In genomic region chr2L:8086736-8087467, dm6 we compare ENCODE assay signal across 1 fruit fly cellular context.
TF ChIP-seq lines count a peak whose summit lies in the region.

No protein-coding gene starts in this region.

TF ChIP-seq in whole organism, embryonic, 481 proteins besides CTCF, POLR2A, EP300 and RAD21 (continued from another document and continues in another):
- TF ChIP-seq Abd-B (GFP tag; optimal IDR thresholded peaks at IDR 0.05; lab: Kevin White, UChicago), result no peak
- no peak for TF ChIP-seq z (GFP tag; IDR thresholded peaks at IDR 0.05; lab: Robert Waterston, UW)
- TF ChIP-seq hb (GFP tag; IDR thresholded peaks at IDR 0.05; lab: Robert Waterston, UW; ENCODE audit: partially characterized antibody), result no peak
- peak; percentile 36 for TF ChIP-seq CG15269 (tag; optimal IDR thresholded peaks at IDR 0.05; lab: Kevin White, UChicago)
- no peak for TF ChIP-seq CG3163 (GFP tag; optimal IDR thresholded peaks at IDR 0.05; lab: Kevin White, UChicago)
- TF ChIP-seq CG7745 (tag; optimal IDR thresholded peaks at IDR 0.05; lab: Kevin White, UChicago), result no peak
- TF ChIP-seq CG10959 (GFP tag; IDR thresholded peaks at IDR 0.05; lab: Robert Waterston, UW), result no peak
- no peak for TF ChIP-seq CG10654 (GFP tag; optimal IDR thresholded peaks at IDR 0.05; lab: Kevin White, UChicago)
- TF ChIP-seq tx (GFP tag; optimal IDR thresholded peaks at IDR 0.05; lab: Kevin White, UChicago), result no peak
- no peak for TF ChIP-seq nom (GFP tag; optimal IDR thresholded peaks at IDR 0.05; lab: Kevin White, UChicago)
- TF ChIP-seq CG33557 (GFP tag; optimal IDR thresholded peaks at IDR 0.05; lab: Kevin White, UChicago), result no peak
- peak; percentile 29 for TF ChIP-seq zfh2 (GFP tag; optimal IDR thresholded peaks at IDR 0.05; lab: Kevin White, UChicago)
- peak; percentile 45 for TF ChIP-seq CG12391 (tag; optimal IDR thresholded peaks at IDR 0.05; lab: Kevin White, UChicago)
- TF ChIP-seq CG3847 (GFP tag; IDR thresholded peaks at IDR 0.05; lab: Robert Waterston, UW), result 0 out of 2 replicates have a peak, but pooled peaks have one; percentile 8
- TF ChIP-seq Poxn (GFP tag; IDR thresholded peaks at IDR 0.05; lab: Robert Waterston, UW), result no peak
- peak; percentile 1 for TF ChIP-seq CHES-1-like (GFP tag; optimal IDR thresholded peaks at IDR 0.05; lab: Kevin White, UChicago)
- TF ChIP-seq Hmr (GFP tag; optimal IDR thresholded peaks at IDR 0.05; lab: Kevin White, UChicago), result peak; percentile 47
- TF ChIP-seq CG12155 (GFP tag; optimal IDR thresholded peaks at IDR 0.05; lab: Kevin White, UChicago), result peak; percentile 19
- no peak for TF ChIP-seq CG17612 (GFP tag; IDR thresholded peaks at IDR 0.05; lab: Robert Waterston, UW)
- no peak for TF ChIP-seq gce (GFP tag; IDR thresholded peaks at IDR 0.05; lab: Robert Waterston, UW)
- TF ChIP-seq mirr (GFP tag; optimal IDR thresholded peaks at IDR 0.05; lab: Kevin White, UChicago), result peak; percentile 32
- TF ChIP-seq sug (tag; optimal IDR thresholded peaks at IDR 0.05; lab: Kevin White, UChicago), result peak; percentile 80
- no peak for TF ChIP-seq CG1529 (GFP tag; optimal IDR thresholded peaks at IDR 0.05; lab: Kevin White, UChicago)
- TF ChIP-seq seq (GFP tag; IDR thresholded peaks at IDR 0.05; lab: Robert Waterston, UW), result no peak
- TF ChIP-seq hkb (optimal IDR thresholded peaks at IDR 0.05; lab: Kevin White, UChicago), result no peak
- TF ChIP-seq hkb (GFP tag; IDR thresholded peaks at IDR 0.05; lab: Robert Waterston, UW), result no peak; the same call in 1 of the 2 replicates
- no peak for TF ChIP-seq jigr1 (GFP tag; IDR thresholded peaks at IDR 0.05; lab: Robert Waterston, UW)
- no peak for TF ChIP-seq peb (GFP tag; IDR thresholded peaks at IDR 0.05; lab: Robert Waterston, UW)
- no peak for TF ChIP-seq CG11456 (GFP tag; IDR thresholded peaks at IDR 0.05; lab: Robert Waterston, UW)
- no peak for TF ChIP-seq CG11560 (tag; IDR thresholded peaks at IDR 0.05; lab: Robert Waterston, UW)
- no peak for TF ChIP-seq gt (GFP tag; IDR thresholded peaks at IDR 0.05; lab: Robert Waterston, UW)
- TF ChIP-seq cad (GFP tag; optimal IDR thresholded peaks at IDR 0.05; lab: Kevin White, UChicago), result no peak
- no peak for TF ChIP-seq da (GFP tag; optimal IDR thresholded peaks at IDR 0.05; lab: Kevin White, UChicago)
- peak; percentile 17 for TF ChIP-seq HmgZ (tag; optimal IDR thresholded peaks at IDR 0.05; lab: Kevin White, UChicago)
- TF ChIP-seq Hr39 (optimal IDR thresholded peaks at IDR 0.05; lab: Kevin White, UChicago), result no peak
- no peak for TF ChIP-seq ken (GFP tag; IDR thresholded peaks at IDR 0.05; lab: Robert Waterston, UW)
- no peak for TF ChIP-seq NK7.1 (GFP tag; optimal IDR thresholded peaks at IDR 0.05; lab: Kevin White, UChicago)
- TF ChIP-seq dysf (GFP tag; IDR thresholded peaks at IDR 0.05; lab: Robert Waterston, UW), result 0 out of 3 replicates have a peak, but pooled peaks have one; percentile 19
- TF ChIP-seq nau (GFP tag; optimal IDR thresholded peaks at IDR 0.05; lab: Kevin White, UChicago), result no peak
- TF ChIP-seq ATbp (GFP tag; optimal IDR thresholded peaks at IDR 0.05; lab: Kevin White, UChicago), result no peak
- 0 out of 3 replicates have a peak, but pooled peaks have one; percentile 40 for TF ChIP-seq zen2 (GFP tag; IDR thresholded peaks at IDR 0.05; lab: Robert Waterston, UW; ENCODE audit: partially characterized antibody)
- TF ChIP-seq Myb (GFP tag; optimal IDR thresholded peaks at IDR 0.05; lab: Kevin White, UChicago), result peak; percentile 0
- TF ChIP-seq lmd (GFP tag; IDR thresholded peaks at IDR 0.05; lab: Robert Waterston, UW), result 0 out of 2 replicates have a peak, but pooled peaks have one; percentile 28
- TF ChIP-seq sr (GFP tag; IDR thresholded peaks at IDR 0.05; lab: Robert Waterston, UW), result no peak
- TF ChIP-seq CG7556 (GFP tag; optimal IDR thresholded peaks at IDR 0.05; lab: Kevin White, UChicago), result no peak
- no peak for TF ChIP-seq yki (optimal IDR thresholded peaks at IDR 0.05; lab: Kevin White, UChicago)
- no peak for TF ChIP-seq CG30431 (GFP tag; optimal IDR thresholded peaks at IDR 0.05; lab: Kevin White, UChicago)
- no peak for TF ChIP-seq ara (GFP tag; IDR thresholded peaks at IDR 0.05; lab: Robert Waterston, UW)
- TF ChIP-seq CG4424 (GFP tag; optimal IDR thresholded peaks at IDR 0.05; lab: Kevin White, UChicago), result no peak
- no peak for TF ChIP-seq crc (GFP tag; optimal IDR thresholded peaks at IDR 0.05; lab: Kevin White, UChicago)
- TF ChIP-seq CG3407 (GFP tag; optimal IDR thresholded peaks at IDR 0.05; lab: Kevin White, UChicago), result no peak
- TF ChIP-seq CG10462 (GFP tag; optimal IDR thresholded peaks at IDR 0.05; lab: Kevin White, UChicago), result no peak
- no peak for TF ChIP-seq Side (GFP tag; optimal IDR thresholded peaks at IDR 0.05; lab: Kevin White, UChicago)
- no peak for TF ChIP-seq wek (GFP tag; optimal IDR thresholded peaks at IDR 0.05; lab: Kevin White, UChicago)
- TF ChIP-seq B-H2 (GFP tag; optimal IDR thresholded peaks at IDR 0.05; lab: Kevin White, UChicago), result no peak
- TF ChIP-seq Lim3 (GFP tag; IDR thresholded peaks at IDR 0.05; lab: Robert Waterston, UW), result no peak
- peak; percentile 5 for TF ChIP-seq Deaf1 (tag; optimal IDR thresholded peaks at IDR 0.05; lab: Kevin White, UChicago)
- no peak for TF ChIP-seq esg (GFP tag; conservative IDR thresholded peaks at IDR 0.05; lab: Robert Waterston, UW)
- TF ChIP-seq Six4 (GFP tag; optimal IDR thresholded peaks at IDR 0.05; lab: Kevin White, UChicago), result no peak
- TF ChIP-seq bsh (GFP tag; optimal IDR thresholded peaks at IDR 0.05; lab: Kevin White, UChicago), result no peak
- no peak for TF ChIP-seq CG9876 (GFP tag; optimal IDR thresholded peaks at IDR 0.05; lab: Kevin White, UChicago)
- no peak for TF ChIP-seq Xbp1 (GFP tag; optimal IDR thresholded peaks at IDR 0.05; lab: Kevin White, UChicago)
- no peak for TF ChIP-seq grn (GFP tag; optimal IDR thresholded peaks at IDR 0.05; lab: Kevin White, UChicago)
- TF ChIP-seq BEAF-32 (GFP tag; optimal IDR thresholded peaks at IDR 0.05; lab: Kevin White, UChicago), result no peak
- TF ChIP-seq Aef1 (GFP tag; IDR thresholded peaks at IDR 0.05; lab: Robert Waterston, UW), result no peak
- TF ChIP-seq Ssrp (tag; optimal IDR thresholded peaks at IDR 0.05; lab: Kevin White, UChicago), result peak; percentile 15
- TF ChIP-seq emc (GFP tag; optimal IDR thresholded peaks at IDR 0.05; lab: Kevin White, UChicago), result no peak
- TF ChIP-seq CG13424 (tag; optimal IDR thresholded peaks at IDR 0.05; lab: Kevin White, UChicago), result no peak
- TF ChIP-seq unc-4 (GFP tag; IDR thresholded peaks at IDR 0.05; lab: Robert Waterston, UW; ENCODE audit: partially characterized antibody), result no peak
- TF ChIP-seq bbx (GFP tag; IDR thresholded peaks at IDR 0.05; lab: Robert Waterston, UW; ENCODE audit: partially characterized antibody), result no peak
- no peak for TF ChIP-seq az2 (GFP tag; optimal IDR thresholded peaks at IDR 0.05; lab: Kevin White, UChicago)
- no peak for TF ChIP-seq slbo (GFP tag; IDR thresholded peaks at IDR 0.05; lab: Robert Waterston, UW)
- TF ChIP-seq CG32532 (GFP tag; IDR thresholded peaks at IDR 0.05; lab: Robert Waterston, UW), result no peak
- TF ChIP-seq CG14050 (GFP tag; IDR thresholded peaks at IDR 0.05; lab: Robert Waterston, UW), result no peak
- no peak for TF ChIP-seq Sox100B (GFP tag; optimal IDR thresholded peaks at IDR 0.05; lab: Kevin White, UChicago)
- TF ChIP-seq CG13624 (GFP tag; optimal IDR thresholded peaks at IDR 0.05; lab: Kevin White, UChicago), result no peak
- no peak for TF ChIP-seq Ets65A (GFP tag; lab: Kevin White, UChicago)
- no peak for TF ChIP-seq CG17829 (tag; optimal IDR thresholded peaks at IDR 0.05; lab: Kevin White, UChicago)
- TF ChIP-seq h (optimal IDR thresholded peaks at IDR 0.05; lab: Kevin White, UChicago), result no peak
- TF ChIP-seq NFAT (GFP tag; IDR thresholded peaks at IDR 0.05; lab: Robert Waterston, UW), result no peak
- TF ChIP-seq ham (GFP tag; IDR thresholded peaks at IDR 0.05; lab: Robert Waterston, UW), result 0 out of 2 replicates have a peak, but pooled peaks have one; percentile 10
- TF ChIP-seq sna (GFP tag; IDR thresholded peaks at IDR 0.05; lab: Robert Waterston, UW; ENCODE audit: partially characterized antibody), result no peak
- TF ChIP-seq CkIIα-i1 (GFP tag; IDR thresholded peaks at IDR 0.05; lab: Robert Waterston, UW), result no peak
- 0 out of 2 replicates have a peak, but pooled peaks have one; percentile 10 for TF ChIP-seq Taf1 (GFP tag; IDR thresholded peaks at IDR 0.05; lab: Robert Waterston, UW)
- TF ChIP-seq NfI (GFP tag; optimal IDR thresholded peaks at IDR 0.05; lab: Kevin White, UChicago), result no peak
- peak; percentile 27 for TF ChIP-seq lilli (GFP tag; optimal IDR thresholded peaks at IDR 0.05; lab: Kevin White, UChicago)
- TF ChIP-seq CG7372 (GFP tag; IDR thresholded peaks at IDR 0.05; lab: Robert Waterston, UW), result no peak
- no peak for TF ChIP-seq ERR (GFP tag; optimal IDR thresholded peaks at IDR 0.05; lab: Kevin White, UChicago)
- no peak for TF ChIP-seq PHDP (tag; optimal IDR thresholded peaks at IDR 0.05; lab: Kevin White, UChicago)
- peak; percentile 85 for TF ChIP-seq gem (tag; optimal IDR thresholded peaks at IDR 0.05; lab: Kevin White, UChicago)
- no peak for TF ChIP-seq fd96Cb (tag; optimal IDR thresholded peaks at IDR 0.05; lab: Kevin White, UChicago)
- TF ChIP-seq ci (GFP tag; IDR thresholded peaks at IDR 0.05; lab: Robert Waterston, UW), result peak; percentile 58; the same call in 1 of the 3 replicates
- no peak for TF ChIP-seq CG8281 (tag; optimal IDR thresholded peaks at IDR 0.05; lab: Kevin White, UChicago)
- no peak for TF ChIP-seq CG43689 (GFP tag; IDR thresholded peaks at IDR 0.05; lab: Robert Waterston, UW)
- TF ChIP-seq Doc3 (GFP tag; IDR thresholded peaks at IDR 0.05; lab: Robert Waterston, UW; ENCODE audit: partially characterized antibody), result no peak
- TF ChIP-seq nerfin-2 (GFP tag; IDR thresholded peaks at IDR 0.05; lab: Robert Waterston, UW; ENCODE audit: partially characterized antibody), result no peak
- TF ChIP-seq Nf-YC (tag; optimal IDR thresholded peaks at IDR 0.05; lab: Kevin White, UChicago), result no peak
- no peak for TF ChIP-seq CG12942 (GFP tag; optimal IDR thresholded peaks at IDR 0.05; lab: Kevin White, UChicago)
- no peak for TF ChIP-seq H2.0 (GFP tag; IDR thresholded peaks at IDR 0.05; lab: Robert Waterston, UW)
- TF ChIP-seq CG10366 (GFP tag; IDR thresholded peaks at IDR 0.05; lab: Robert Waterston, UW), result no peak
- TF ChIP-seq CG17361 (GFP tag; IDR thresholded peaks at IDR 0.05; lab: Robert Waterston, UW), result no peak
- TF ChIP-seq odd (GFP tag; optimal IDR thresholded peaks at IDR 0.05; lab: Kevin White, UChicago), result no peak
- TF ChIP-seq Sry-β (GFP tag; optimal IDR thresholded peaks at IDR 0.05; lab: Kevin White, UChicago), result peak; percentile 82
- no peak for TF ChIP-seq CG8765 (GFP tag; IDR thresholded peaks at IDR 0.05; lab: Robert Waterston, UW)
- no peak for TF ChIP-seq gsb (GFP tag; IDR thresholded peaks at IDR 0.05; lab: Robert Waterston, UW)
- no peak for TF ChIP-seq CG18262 (tag; optimal IDR thresholded peaks at IDR 0.05; lab: Kevin White, UChicago)
- peak; percentile 90 for TF ChIP-seq CG10543 (GFP tag; optimal IDR thresholded peaks at IDR 0.05; lab: Kevin White, UChicago)
- TF ChIP-seq Bgb (GFP tag; IDR thresholded peaks at IDR 0.05; lab: Robert Waterston, UW; ENCODE audit: partially characterized antibody), result no peak; the same call in 1 of the 2 replicates
- TF ChIP-seq Spps (tag; optimal IDR thresholded peaks at IDR 0.05; lab: Kevin White, UChicago), result no peak
- TF ChIP-seq MTF-1 (GFP tag; optimal IDR thresholded peaks at IDR 0.05; lab: Kevin White, UChicago; ENCODE audit: borderline replicate concordance), result no peak
- no peak for TF ChIP-seq CG6765 (GFP tag; optimal IDR thresholded peaks at IDR 0.05; lab: Kevin White, UChicago)
- TF ChIP-seq CG2875 (GFP tag; optimal IDR thresholded peaks at IDR 0.05; lab: Kevin White, UChicago), result no peak
- peak; percentile 50 for TF ChIP-seq CG18599 (GFP tag; optimal IDR thresholded peaks at IDR 0.05; lab: Kevin White, UChicago)
- TF ChIP-seq D19A (tag; optimal IDR thresholded peaks at IDR 0.05; lab: Kevin White, UChicago), result peak; percentile 16
- no peak for TF ChIP-seq wor (GFP tag; IDR thresholded peaks at IDR 0.05; lab: Robert Waterston, UW)
- no peak for TF ChIP-seq onecut (GFP tag; IDR thresholded peaks at IDR 0.05; lab: Robert Waterston, UW)
- TF ChIP-seq luna (GFP tag; optimal IDR thresholded peaks at IDR 0.05; lab: Kevin White, UChicago), result no peak
- TF ChIP-seq CG9437 (GFP tag; optimal IDR thresholded peaks at IDR 0.05; lab: Kevin White, UChicago), result no peak
- TF ChIP-seq CG2202 (tag; optimal IDR thresholded peaks at IDR 0.05; lab: Kevin White, UChicago), result no peak
- TF ChIP-seq Bteb2 (GFP tag; optimal IDR thresholded peaks at IDR 0.05; lab: Kevin White, UChicago), result no peak
- no peak for TF ChIP-seq Dp (GFP tag; optimal IDR thresholded peaks at IDR 0.05; lab: Kevin White, UChicago)
- no peak for TF ChIP-seq caup (GFP tag; optimal IDR thresholded peaks at IDR 0.05; lab: Kevin White, UChicago; ENCODE audit: severe bottlenecking)
- TF ChIP-seq Sin3A (optimal IDR thresholded peaks at IDR 0.05; lab: Kevin White, UChicago), result no peak
- TF ChIP-seq crp (GFP tag; optimal IDR thresholded peaks at IDR 0.05; lab: Kevin White, UChicago), result no peak
- TF ChIP-seq CG6854 (GFP tag; optimal IDR thresholded peaks at IDR 0.05; lab: Kevin White, UChicago), result no peak
- 0 out of 2 replicates have a peak, but pooled peaks have one; percentile 12 for TF ChIP-seq CG10321 (GFP tag; IDR thresholded peaks at IDR 0.05; lab: Robert Waterston, UW)
- no peak for TF ChIP-seq Doc2 (GFP tag; IDR thresholded peaks at IDR 0.05; lab: Robert Waterston, UW)
- TF ChIP-seq CG2678 (tag; optimal IDR thresholded peaks at IDR 0.05; lab: Kevin White, UChicago), result peak; percentile 36
- no peak for TF ChIP-seq Dfd (GFP tag; optimal IDR thresholded peaks at IDR 0.05; lab: Kevin White, UChicago)
- no peak for TF ChIP-seq Antp (GFP tag; optimal IDR thresholded peaks at IDR 0.05; lab: Kevin White, UChicago)
- no peak for TF ChIP-seq CG4854 (GFP tag; optimal IDR thresholded peaks at IDR 0.05; lab: Kevin White, UChicago)
- no peak for TF ChIP-seq hbn (GFP tag; IDR thresholded peaks at IDR 0.05; lab: Robert Waterston, UW; ENCODE audit: partially characterized antibody)
- no peak for TF ChIP-seq CG5245 (GFP tag; optimal IDR thresholded peaks at IDR 0.05; lab: Kevin White, UChicago)
- TF ChIP-seq pb (GFP tag; optimal IDR thresholded peaks at IDR 0.05; lab: Kevin White, UChicago), result no peak
- no peak for TF ChIP-seq croc (GFP tag; conservative IDR thresholded peaks at IDR 0.05; lab: Robert Waterston, UW)
- TF ChIP-seq scrt (GFP tag; optimal IDR thresholded peaks at IDR 0.05; lab: Kevin White, UChicago), result peak; percentile 17
- no peak for TF ChIP-seq usp (GFP tag; optimal IDR thresholded peaks at IDR 0.05; lab: Kevin White, UChicago)
